Worm (Caenorhabditis elegans): ENCODE measurements around the gene nmat-1.

The nmat-1 gene

DNA sequence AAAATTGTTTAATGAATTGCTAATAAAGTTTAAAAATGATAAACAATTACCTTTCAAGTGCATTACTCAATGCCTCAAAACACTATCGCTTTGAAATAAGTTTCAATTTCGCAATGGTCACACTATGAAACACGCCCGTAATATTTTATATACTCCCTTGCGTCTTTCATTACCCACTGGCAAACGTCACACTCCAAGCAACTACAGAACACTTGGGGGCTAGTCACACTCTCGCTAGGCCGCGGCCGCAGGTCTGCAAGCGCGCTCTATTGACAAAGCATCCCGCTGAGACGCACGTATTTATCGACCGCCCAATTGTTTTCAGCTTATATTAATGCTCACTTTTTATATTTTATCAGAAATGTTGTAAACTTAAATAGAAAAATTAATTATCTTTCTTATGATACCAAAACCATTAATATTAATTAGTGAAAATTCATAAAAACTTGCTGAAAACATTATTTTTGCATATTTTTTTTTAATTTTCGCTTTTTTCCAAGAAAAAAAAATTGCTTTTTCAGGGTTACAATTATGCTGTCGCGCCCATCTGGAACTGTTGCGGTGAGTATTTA lies at the start of gene nmat-1, which contains the start of gene ucr-2.1:
Gene nmat-1, minus strand, starts transcription at position 136 of the 572 bp plus-strand sequence.
Gene ucr-2.1, plus strand, starts transcription at position 522 of the 572 bp plus-strand sequence.
- no peak for TF ChIP-seq hmbx-1 (tag; optimal IDR thresholded peaks at IDR 0.05)
- TF ChIP-seq F13C5.2 (tag; optimal IDR thresholded peaks at IDR 0.05) = peak; percentile 47
- TF ChIP-seq pes-1 (GFP tag; IDR thresholded peaks at IDR 0.05) = no peak
- no peak for TF ChIP-seq B0310.2 (tag; optimal IDR thresholded peaks at IDR 0.05)
- TF ChIP-seq aly-1 (tag; optimal IDR thresholded peaks at IDR 0.05) = no peak
- no peak for TF ChIP-seq sea-1 (GFP tag; conservative IDR thresholded peaks at IDR 0.05)
- 0 out of 2 replicates have a peak, but pooled peaks have one; percentile 8 for TF ChIP-seq tbx-37 (GFP tag; conservative IDR thresholded peaks at IDR 0.05)
- no peak for TF ChIP-seq tbx-11 (GFP tag; IDR thresholded peaks at IDR 0.05)

ce11 chrX:12064908-12065307 lies 47.1 kb upstream of the nmat-1 start, which contains the start of gene lgc-23:
TSS of gene lgc-23 (plus strand) at chrX:12065208.
- no peak for TF ChIP-seq ceh-13 (GFP tag; optimal IDR thresholded peaks at IDR 0.05)
- no peak for TF ChIP-seq tbx-11 (GFP tag; IDR thresholded peaks at IDR 0.05)
- TF ChIP-seq hmbx-1 (tag; optimal IDR thresholded peaks at IDR 0.05) = no peak
- no peak for TF ChIP-seq F13C5.2 (tag; optimal IDR thresholded peaks at IDR 0.05)

DNA sequence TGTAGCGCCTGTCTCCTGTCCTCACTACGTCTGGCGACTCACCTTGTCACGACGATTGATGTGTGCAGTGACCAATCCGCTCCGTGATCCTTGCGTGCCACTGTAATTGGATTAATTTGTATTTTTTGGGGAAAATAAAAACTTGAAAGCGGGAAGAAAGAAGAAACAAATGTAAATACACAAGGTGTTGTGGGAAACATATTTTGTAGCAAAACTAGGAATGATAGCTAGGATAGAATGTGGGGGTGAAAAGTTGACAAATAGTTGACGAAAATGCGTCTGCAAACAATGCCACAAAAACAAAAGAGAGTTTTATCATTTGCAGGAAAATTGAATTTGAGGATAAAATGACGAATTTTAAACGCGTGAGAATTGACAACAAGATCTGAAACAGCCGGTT lies 39.1 kb upstream of the nmat-1 start, which contains the start of gene B0198.3:
Gene B0198.3, minus strand, starts transcription at position 101 of the 400 bp plus-strand sequence.
- TF ChIP-seq scrt-1 (GFP tag; IDR thresholded peaks at IDR 0.05) (no peak), aly-1 (tag; optimal IDR thresholded peaks at IDR 0.05) (no peak), ceh-13 (GFP tag; optimal IDR thresholded peaks at IDR 0.05) (no peak), F13C5.2 (tag; optimal IDR thresholded peaks at IDR 0.05) (no peak)

DNA sequence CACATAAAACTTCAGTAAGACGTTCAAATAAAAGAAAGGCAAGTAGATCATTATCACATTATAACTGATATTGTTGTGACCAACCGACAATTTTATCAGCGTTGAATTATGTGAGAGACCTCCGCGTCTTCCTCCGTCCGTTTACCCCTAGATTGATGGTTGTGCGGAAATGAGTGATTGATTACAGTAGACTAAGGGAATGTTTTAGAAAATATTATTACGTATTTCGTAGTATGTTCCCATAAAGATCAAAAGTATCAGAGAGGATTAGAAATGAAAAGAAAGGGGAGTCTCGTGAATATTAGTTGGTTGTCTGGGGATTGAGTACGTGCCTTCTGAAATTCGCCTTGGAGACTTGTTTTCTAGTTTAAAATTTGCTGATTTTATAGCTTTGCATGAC lies 20.9 kb upstream of the nmat-1 start:
- TF ChIP-seq hmbx-1 (tag; optimal IDR thresholded peaks at IDR 0.05) (no peak), tbx-11 (GFP tag; IDR thresholded peaks at IDR 0.05) (no peak), B0310.2 (tag; optimal IDR thresholded peaks at IDR 0.05) (no peak), ets-7 (tag; optimal IDR thresholded peaks at IDR 0.05) (no peak), ceh-13 (GFP tag; optimal IDR thresholded peaks at IDR 0.05) (no peak), ceh-36 (tag; optimal IDR thresholded peaks at IDR 0.05) (no peak), pes-1 (GFP tag; IDR thresholded peaks at IDR 0.05) (no peak), sea-1 (GFP tag; conservative IDR thresholded peaks at IDR 0.05) (no peak), hnd-1 (tag; optimal IDR thresholded peaks at IDR 0.05) (no peak), hmg-4 (GFP tag; optimal IDR thresholded peaks at IDR 0.05) (no peak), flt-1 (GFP tag; IDR thresholded peaks at IDR 0.05) (no peak), aly-1 (tag; optimal IDR thresholded peaks at IDR 0.05) (no peak), scrt-1 (GFP tag; IDR thresholded peaks at IDR 0.05) (no peak)

DNA sequence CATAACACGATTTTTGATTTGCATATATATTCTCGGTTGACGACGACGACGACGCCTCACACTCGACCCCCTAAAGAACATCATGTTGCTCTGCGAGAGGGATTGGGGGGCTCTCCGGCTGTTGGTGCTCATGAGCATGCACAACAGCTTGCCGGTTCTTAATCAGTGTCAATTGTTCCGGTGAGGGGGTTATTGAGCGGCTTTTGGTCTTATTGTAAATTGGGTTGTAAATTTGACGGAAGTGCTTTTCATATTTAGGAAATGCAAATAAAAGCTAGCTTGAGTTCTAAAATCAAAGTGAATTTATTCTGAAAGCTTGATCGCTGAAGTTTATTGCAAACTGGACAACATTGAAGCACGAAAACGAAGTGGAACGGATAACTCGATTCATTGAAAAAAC lies 20.1 kb upstream of the nmat-1 start:
- TF ChIP-seq ama-1 (optimal IDR thresholded peaks at IDR 0.05) = no peak
- TF ChIP-seq ceh-36 (tag; optimal IDR thresholded peaks at IDR 0.05) = no peak
- TF ChIP-seq pes-1 (GFP tag; IDR thresholded peaks at IDR 0.05) = no peak
- no peak for TF ChIP-seq tra-4 (tag; optimal IDR thresholded peaks at IDR 0.05)
- no peak for TF ChIP-seq tbx-11 (GFP tag; IDR thresholded peaks at IDR 0.05)
- TF ChIP-seq tbx-37 (GFP tag; conservative IDR thresholded peaks at IDR 0.05) = no peak
- TF ChIP-seq scrt-1 (GFP tag; IDR thresholded peaks at IDR 0.05) = no peak
- TF ChIP-seq flt-1 (GFP tag; IDR thresholded peaks at IDR 0.05) = no peak
- no peak for TF ChIP-seq B0310.2 (tag; optimal IDR thresholded peaks at IDR 0.05)
- TF ChIP-seq hmg-4 (GFP tag; optimal IDR thresholded peaks at IDR 0.05) = no peak
- TF ChIP-seq sea-1 (GFP tag; conservative IDR thresholded peaks at IDR 0.05) = no peak

- no peak for TF ChIP-seq pes-1 (GFP tag; IDR thresholded peaks at IDR 0.05)
- TF ChIP-seq F13C5.2 (tag; optimal IDR thresholded peaks at IDR 0.05) = peak; percentile 3
These were observed 18.3 kb upstream of the nmat-1 start for ce11 chrX:12036114-12036513.

- no peak for TF ChIP-seq pes-1 (GFP tag; IDR thresholded peaks at IDR 0.05)
- no peak for TF ChIP-seq aly-1 (tag; optimal IDR thresholded peaks at IDR 0.05)
- no peak for TF ChIP-seq hmbx-1 (tag; optimal IDR thresholded peaks at IDR 0.05)
- no peak for TF ChIP-seq B0310.2 (tag; optimal IDR thresholded peaks at IDR 0.05)
- no peak for TF ChIP-seq hnd-1 (tag; optimal IDR thresholded peaks at IDR 0.05)
- TF ChIP-seq tra-4 (tag; optimal IDR thresholded peaks at IDR 0.05) = no peak
- TF ChIP-seq tbx-37 (GFP tag; conservative IDR thresholded peaks at IDR 0.05) = no peak
- TF ChIP-seq scrt-1 (GFP tag; IDR thresholded peaks at IDR 0.05) = no peak
- no peak for TF ChIP-seq tbx-11 (GFP tag; IDR thresholded peaks at IDR 0.05)
- no peak for TF ChIP-seq sea-1 (GFP tag; conservative IDR thresholded peaks at IDR 0.05)
- no peak for TF ChIP-seq flt-1 (GFP tag; IDR thresholded peaks at IDR 0.05)
- no peak for TF ChIP-seq ama-1 (optimal IDR thresholded peaks at IDR 0.05)
- no peak for TF ChIP-seq ceh-36 (tag; optimal IDR thresholded peaks at IDR 0.05)
- no peak for TF ChIP-seq ceh-13 (GFP tag; optimal IDR thresholded peaks at IDR 0.05)
- no peak for TF ChIP-seq ets-7 (tag; optimal IDR thresholded peaks at IDR 0.05)
- TF ChIP-seq hmg-4 (GFP tag; optimal IDR thresholded peaks at IDR 0.05) = no peak
These were observed 16.8 kb upstream of the nmat-1 start for ce11 chrX:12034661-12035060.

DNA sequence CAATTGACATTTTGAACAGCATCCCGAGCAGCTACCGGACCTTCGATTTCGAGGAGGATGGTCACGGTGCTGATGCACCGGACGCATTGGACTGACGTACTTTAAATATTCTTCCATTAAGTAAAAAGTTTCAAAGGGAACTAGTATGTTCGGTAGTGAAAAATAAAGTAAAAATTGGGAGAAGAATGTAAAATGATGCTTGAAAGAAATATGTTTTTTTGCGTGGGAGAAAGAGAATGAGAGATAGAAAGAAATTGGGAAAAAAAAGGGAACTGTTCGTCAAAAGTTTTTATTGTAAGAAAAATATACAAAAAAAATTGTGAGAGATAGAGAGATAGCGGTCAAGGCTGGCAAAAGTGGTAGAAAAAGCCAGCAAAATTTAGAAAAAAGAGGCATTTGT lies 16.1 kb upstream of the nmat-1 start, which contains the start of gene tsp-20:
Gene tsp-20, minus strand, starts transcription at position 101 of the 400 bp plus-strand sequence.
- no peak for TF ChIP-seq hnd-1 (tag; optimal IDR thresholded peaks at IDR 0.05)
